Worm (Caenorhabditis elegans) whole organism, L3 larva: Measurements from ENCODE around the gene Y6E2A.4.

Source experiments
- ama-1 ChIP-seq: fragments of 150-350 bp; optimal IDR thresholded peaks from 2 replicates; lab custom pipeline; 2018
- elt-1 ChIP-seq: fragments of 150-350 bp; optimal IDR thresholded peaks from 2 replicates; lab custom pipeline; 2014; ENCODE audit warnings: missing biosample characterization, missing genetic modification characterization
- elt-2 ChIP-seq: sonication (generic microtip); optimal IDR thresholded peaks from 2 replicates; lab custom pipeline; 2016; ENCODE audit warnings: missing genetic modification reagents, mild to moderate bottlenecking, missing genetic modification characterization, missing compliant biosample characterization
- fos-1 ChIP-seq: fragments of 150-350 bp; optimal IDR thresholded peaks from 2 replicates; lab custom pipeline; 2014; ENCODE audit warnings: missing biosample characterization, missing genetic modification characterization
- jun-1 ChIP-seq: fragments of 150-350 bp; optimal IDR thresholded peaks from 2 replicates; lab custom pipeline; 2014; ENCODE audit warnings: missing biosample characterization, missing genetic modification reagents, missing genetic modification characterization
- lsy-12 ChIP-seq: sonication (generic microtip); optimal IDR thresholded peaks from 2 replicates; lab custom pipeline; 2016; ENCODE audit warnings: mild to moderate bottlenecking, missing genetic modification characterization, missing compliant biosample characterization
- nhr-11 ChIP-seq: fragments of 150-350 bp; optimal IDR thresholded peaks from 2 replicates; lab custom pipeline; 2014; ENCODE audit warnings: missing biosample characterization, missing genetic modification characterization
- nhr-28 ChIP-seq: fragments of 150-350 bp; optimal IDR thresholded peaks from 2 replicates; lab custom pipeline; 2014; ENCODE audit warnings: missing biosample characterization, missing genetic modification characterization
- nhr-67 ChIP-seq: fragments of 150-350 bp; optimal IDR thresholded peaks from 2 replicates; lab custom pipeline; 2014; ENCODE audit warnings: missing biosample characterization, missing genetic modification characterization
- nhr-76 ChIP-seq: fragments of 150-350 bp; sonication (generic microtip); optimal IDR thresholded peaks from 5 replicates; lab custom pipeline; 2014; ENCODE audit warnings: missing biosample characterization, missing genetic modification characterization
- nhr-77 ChIP-seq: fragments of 150-350 bp; optimal IDR thresholded peaks from 2 replicates; lab custom pipeline; 2014; ENCODE audit warnings: missing biosample characterization, missing genetic modification characterization
- pqm-1 ChIP-seq: fragments of 150-350 bp; optimal IDR thresholded peaks from 2 replicates; lab custom pipeline; 2017; ENCODE audit warnings: missing biosample characterization, missing genetic modification characterization, inconsistent platforms
- unc-62 ChIP-seq: fragments of 150-350 bp; sonication (generic microtip); optimal IDR thresholded peaks from 4 replicates; lab custom pipeline; 2014; ENCODE audit warnings: missing biosample characterization, missing genetic modification reagents, missing genetic modification characterization
- zag-1 ChIP-seq: fragments of 150-350 bp; optimal IDR thresholded peaks from 2 replicates; lab custom pipeline; 2014; ENCODE audit warnings: missing biosample characterization, missing genetic modification characterization

ce11 chrV:15733568-15733967 is 17.0 kb upstream of the Y6E2A.4 start, which contains the start of gene T23D5.3:
- TF ChIP-seq nhr-11, result no peak
- TF ChIP-seq pqm-1 (tag; lab: Kevin White, UChicago), result no peak
- no peak for TF ChIP-seq ama-1 (lab: Kevin White, UChicago)
- TF ChIP-seq nhr-77 (tag; lab: Kevin White, UChicago), result no peak
- no peak for TF ChIP-seq nhr-76 (tag; lab: Kevin White, UChicago)
- no peak for TF ChIP-seq zag-1 (tag; lab: Kevin White, UChicago)
- TF ChIP-seq lsy-12 (tag; lab: Kevin White, UChicago), result no peak
- no peak for TF ChIP-seq jun-1 (tag; lab: Kevin White, UChicago)
- TF ChIP-seq elt-2 (tag; lab: Kevin White, UChicago), result no peak
- TF ChIP-seq nhr-28 (tag; lab: Kevin White, UChicago), result no peak
- no peak for TF ChIP-seq elt-1 (tag; lab: Kevin White, UChicago)
- TF ChIP-seq fos-1, result no peak
- TF ChIP-seq nhr-67 (tag; lab: Kevin White, UChicago), result no peak
- TF ChIP-seq unc-62, result no peak
